Fruit fly (Drosophila melanogaster): Measurements from ENCODE around the gene ntc.

- TF ChIP-seq tj (GFP tag; optimal IDR thresholded peaks at IDR 0.05) (no peak), CG7101 (tag; optimal IDR thresholded peaks at IDR 0.05) (no peak), CG14711 (tag; optimal IDR thresholded peaks at IDR 0.05) (no peak), bab1 (GFP tag; optimal IDR thresholded peaks at IDR 0.05) (no peak), cic (GFP tag; optimal IDR thresholded peaks at IDR 0.05) (no peak), CG33017 (tag; optimal IDR thresholded peaks at IDR 0.05) (no peak)
These were observed 44.8 kb upstream of the ntc start for dm6 chr3L:3851048-3851447.
